Fruit fly (Drosophila melanogaster) whole organism, pupa: ENCODE measurements around the gene Mocs2B.

Source experiments
- CG14655 ChIP-seq: fragments of 200-800 bp; sonication (Bioruptor generic); optimal IDR thresholded peaks from 3 replicates; lab custom pipeline; 2017; ENCODE audit warnings: mild to moderate bottlenecking, missing biosample characterization, missing genetic modification reagents, missing genetic modification characterization
- CG8159 ChIP-seq: fragments of 200-800 bp; sonication (Bioruptor generic); optimal IDR thresholded peaks from 3 replicates; lab custom pipeline; 2018; ENCODE audit warnings: missing biosample characterization, mild to moderate bottlenecking, missing genetic modification characterization, moderate library complexity
- Pif1A ChIP-seq: fragments of 200-800 bp; sonication (Bioruptor generic); optimal IDR thresholded peaks from 3 replicates; lab custom pipeline; 2016; ENCODE audit warnings: missing biosample characterization, missing genetic modification characterization
- fd96Ca ChIP-seq: fragments of 200-800 bp; sonication (Bioruptor generic); IDR thresholded peaks from 3 replicates; pipeline ENCODE4 v1.3.6; 2022; ENCODE audit warnings: missing biosample characterization, missing genetic modification characterization

dm6 chr3R:25172353-25172752 lies 45.2 kb upstream of the Mocs2B start:
- no peak for TF ChIP-seq CG8159 (tag; lab: Kevin White, UChicago)
- TF ChIP-seq CG14655 (GFP tag; lab: Kevin White, UChicago), result no peak
- TF ChIP-seq fd96Ca (GFP tag; lab: Robert Waterston, UW), result no peak
- TF ChIP-seq Pif1A (GFP tag; lab: Kevin White, UChicago), result no peak
